Worm (Caenorhabditis elegans) whole organism, L2 larva: ENCODE measurements around the gene ZK154.5.

ENCODE experiments used
- C34F6.9 ChIP-seq: fragments of 150-350 bp; optimal IDR thresholded peaks from 2 replicates; lab custom pipeline; 2014; ENCODE audit warnings: missing biosample characterization, missing genetic modification characterization
- F13H6.1 ChIP-seq: sonication (generic microtip); optimal IDR thresholded peaks from 2 replicates; lab custom pipeline; 2016; ENCODE audit warnings: missing genetic modification characterization, missing compliant biosample characterization
- R02D3.7 ChIP-seq: fragments of 150-350 bp; optimal IDR thresholded peaks from 2 replicates; lab custom pipeline; 2014; ENCODE audit warnings: missing biosample characterization, missing genetic modification characterization
- Y55F3AM.14 ChIP-seq: fragments of 200-800 bp; sonication (Bioruptor generic); optimal IDR thresholded peaks from 2 replicates; lab custom pipeline; 2018; ENCODE audit warnings: mild to moderate bottlenecking, missing genetic modification characterization, missing compliant biosample characterization
- ZK546.5 ChIP-seq: sonication (generic microtip); optimal IDR thresholded peaks from 2 replicates; lab custom pipeline; 2017; ENCODE audit warnings: missing biosample characterization, missing genetic modification characterization
- alr-1 ChIP-seq: fragments of 150-350 bp; optimal IDR thresholded peaks from 2 replicates; lab custom pipeline; 2014; ENCODE audit warnings: missing biosample characterization, missing genetic modification characterization
- aly-2 ChIP-seq: fragments of 150-350 bp; optimal IDR thresholded peaks from 2 replicates; lab custom pipeline; 2014; ENCODE audit warnings: missing biosample characterization, missing genetic modification characterization
- blmp-1 ChIP-seq: sonication (generic microtip); optimal IDR thresholded peaks from 2 replicates; lab custom pipeline; 2017; ENCODE audit warnings: missing genetic modification characterization, mild to moderate bottlenecking, missing compliant biosample characterization, antibody characterized with exemption, moderate library complexity; ENCODE audit not compliant: insufficient read depth
- ceh-82 ChIP-seq: fragments of 150-350 bp; optimal IDR thresholded peaks from 2 replicates; lab custom pipeline; 2014; ENCODE audit warnings: missing biosample characterization, missing genetic modification characterization
- crh-2 ChIP-seq: sonication (generic microtip); optimal IDR thresholded peaks from 2 replicates; lab custom pipeline; 2017; ENCODE audit warnings: missing biosample characterization, missing genetic modification characterization
- dmd-4 ChIP-seq: sonication (generic microtip); optimal IDR thresholded peaks from 2 replicates; lab custom pipeline; 2017; ENCODE audit warnings: missing biosample characterization, missing genetic modification characterization
- egl-27 ChIP-seq: sonication (generic microtip); optimal IDR thresholded peaks from 3 replicates; lab custom pipeline; 2017; ENCODE audit warnings: missing biosample characterization, missing genetic modification reagents, missing genetic modification characterization
- elt-3 ChIP-seq: sonication (generic microtip); optimal IDR thresholded peaks from 2 replicates; lab custom pipeline; 2017; ENCODE audit warnings: missing biosample characterization, missing genetic modification characterization
- fos-1 ChIP-seq: fragments of 150-350 bp; optimal IDR thresholded peaks from 2 replicates; lab custom pipeline; 2014; ENCODE audit warnings: missing biosample characterization, missing genetic modification characterization
- lin-13 ChIP-seq: fragments of 150-350 bp; optimal IDR thresholded peaks from 2 replicates; lab custom pipeline; 2014; ENCODE audit warnings: missing biosample characterization, missing genetic modification reagents, missing genetic modification characterization
- lin-39 ChIP-seq: fragments of 150-350 bp; optimal IDR thresholded peaks from 2 replicates; lab custom pipeline; 2014; ENCODE audit warnings: missing biosample characterization, missing genetic modification reagents, missing genetic modification characterization
- mab-5 ChIP-seq: fragments of 150-350 bp; optimal IDR thresholded peaks from 2 replicates; lab custom pipeline; 2014; ENCODE audit warnings: missing biosample characterization, missing genetic modification characterization
- mbf-1 ChIP-seq: sonication (generic microtip); optimal IDR thresholded peaks from 2 replicates; lab custom pipeline; 2017; ENCODE audit warnings: missing biosample characterization, missing genetic modification characterization
- mdl-1 ChIP-seq, 2 experiments: fragments of 150-350 bp in 1 of 2; sonication (generic microtip) in 1 of 2; optimal IDR thresholded peaks; 2 replicates each; lab custom pipeline; 2017; ENCODE audit warnings: missing biosample characterization in 2 of 2, missing genetic modification characterization in 2 of 2
- nhr-10 ChIP-seq: sonication (generic microtip); optimal IDR thresholded peaks from 2 replicates; lab custom pipeline; 2017; ENCODE audit warnings: missing biosample characterization, missing genetic modification characterization
- nhr-12 ChIP-seq: fragments of 150-350 bp; optimal IDR thresholded peaks from 2 replicates; lab custom pipeline; 2014; ENCODE audit warnings: missing biosample characterization, missing genetic modification characterization
- nhr-21 ChIP-seq: fragments of 150-350 bp; optimal IDR thresholded peaks from 2 replicates; lab custom pipeline; 2014; ENCODE audit warnings: missing biosample characterization, missing genetic modification characterization
- nhr-23 ChIP-seq: fragments of 150-350 bp; optimal IDR thresholded peaks from 2 replicates; lab custom pipeline; 2014; ENCODE audit warnings: missing biosample characterization, missing genetic modification reagents, missing genetic modification characterization
- nhr-25 ChIP-seq: fragments of 150-350 bp; sonication (generic microtip); optimal IDR thresholded peaks from 3 replicates; lab custom pipeline; 2014; ENCODE audit warnings: missing biosample characterization, missing genetic modification characterization
- skn-1 ChIP-seq: sonication (generic microtip); optimal IDR thresholded peaks from 2 replicates; lab custom pipeline; 2017; ENCODE audit warnings: missing biosample characterization, missing genetic modification characterization
- sma-3 ChIP-seq: sonication (generic microtip); optimal IDR thresholded peaks from 2 replicates; lab custom pipeline; 2016; ENCODE audit warnings: missing genetic modification reagents, missing genetic modification characterization, missing compliant biosample characterization
- sma-9 ChIP-seq, 2 experiments: fragments of 150-350 bp in 1 of 2; sonication (generic microtip) in 1 of 2; optimal IDR thresholded peaks; 2 replicates each; lab custom pipeline; 2014 to 2016; ENCODE audit warnings: missing genetic modification characterization in 2 of 2, mild to moderate bottlenecking in 1 of 2, missing biosample characterization in 1 of 2, missing compliant biosample characterization in 1 of 2, missing genetic modification reagents in 1 of 2, moderate library complexity in 1 of 2
- snpc-4 ChIP-seq: fragments of 150-350 bp; optimal IDR thresholded peaks from 2 replicates; lab custom pipeline; 2014; ENCODE audit warnings: missing biosample characterization, missing genetic modification characterization
- unc-39 ChIP-seq: fragments of 150-350 bp; optimal IDR thresholded peaks from 2 replicates; lab custom pipeline; 2014; ENCODE audit warnings: missing biosample characterization, missing genetic modification characterization
- unc-55 ChIP-seq: fragments of 150-350 bp; sonication (generic microtip); optimal IDR thresholded peaks from 3 replicates; lab custom pipeline; 2014; ENCODE audit warnings: missing biosample characterization, missing genetic modification reagents, missing genetic modification characterization
- zag-1 ChIP-seq: fragments of 150-350 bp; optimal IDR thresholded peaks from 2 replicates; lab custom pipeline; 2014; ENCODE audit warnings: missing biosample characterization, missing genetic modification characterization
- ztf-1 ChIP-seq: fragments of 200-800 bp; sonication (Bioruptor generic); conservative IDR thresholded peaks from 2 replicates; pipeline ENCODE4 v1.3.6; 2022; ENCODE audit warnings: missing genetic modification characterization, missing compliant biosample characterization
- ztf-4 ChIP-seq: fragments of 150-350 bp; optimal IDR thresholded peaks from 2 replicates; lab custom pipeline; 2014; ENCODE audit warnings: missing biosample characterization, missing genetic modification characterization

The ZK154.5 gene

DNA sequence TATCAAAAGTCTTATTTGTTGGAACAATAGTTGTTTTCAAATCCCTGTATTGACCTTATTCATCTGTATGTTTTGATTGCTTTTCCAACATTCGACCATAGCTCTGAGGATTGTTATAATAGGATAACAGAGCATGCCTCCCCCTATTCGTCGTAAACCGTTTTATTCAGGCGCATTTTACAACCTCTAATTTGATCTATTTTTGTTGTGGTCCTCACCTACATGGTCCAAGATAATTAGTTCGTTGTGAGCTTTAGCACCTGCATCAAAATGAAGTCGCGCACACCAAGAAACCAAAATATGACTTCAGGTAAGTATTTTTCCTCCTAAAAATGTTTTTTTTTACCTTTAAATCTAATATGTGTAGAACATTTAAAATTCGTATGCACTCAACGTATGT, 35.0 kb downstream of the ZK154.5 start, which contains the start of gene deg-1:
deg-1 (plus strand) TSS at position 301 of the 400 bp plus-strand sequence.
- TF ChIP-seq ztf-4 (tag; lab: Kevin White, UChicago): no peak
- TF ChIP-seq nhr-23: no peak
- TF ChIP-seq crh-2: no peak
- no peak for TF ChIP-seq mab-5 (tag; lab: Kevin White, UChicago)
- TF ChIP-seq sma-3 (GFP tag; lab: Kevin White, UChicago): no peak
- TF ChIP-seq ceh-82: no peak

ce11 chrX:7750084-7750483, 37.7 kb downstream of the ZK154.5 start:
- TF ChIP-seq elt-3 (no peak), F13H6.1 (tag; lab: Kevin White, UChicago) (no peak), sma-9 (GFP tag; optimal IDR thresholded peaks at IDR 0.05; lab: Kevin White, UChicago) (no peak), sma-9 (tag; optimal IDR thresholded peaks at IDR 0.05; lab: Kevin White, UChicago) (no peak), nhr-21 (tag; lab: Kevin White, UChicago) (no peak), mbf-1 (tag; lab: Kevin White, UChicago) (no peak), dmd-4 (no peak), aly-2 (tag; lab: Kevin White, UChicago) (no peak), ZK546.5 (tag; lab: Kevin White, UChicago) (no peak), nhr-10 (no peak), mab-5 (tag; lab: Kevin White, UChicago) (no peak), alr-1 (tag; lab: Kevin White, UChicago) (no peak), C34F6.9 (tag; lab: Kevin White, UChicago) (no peak), unc-39 (tag; lab: Kevin White, UChicago) (no peak), nhr-23 (no peak)

ce11 chrX:7745386-7745785, 42.3 kb downstream of the ZK154.5 start:
- TF ChIP-seq unc-55 (GFP tag; lab: Kevin White, UChicago) (no peak), zag-1 (tag; lab: Kevin White, UChicago) (no peak), mdl-1 (tag; optimal IDR thresholded peaks at IDR 0.05; lab: Kevin White, UChicago) (no peak), nhr-25 (tag; lab: Kevin White, UChicago) (no peak), snpc-4 (tag; lab: Kevin White, UChicago) (no peak), R02D3.7 (tag; lab: Kevin White, UChicago) (no peak), Y55F3AM.14 (GFP tag; lab: Kevin White, UChicago) (no peak), aly-2 (tag; lab: Kevin White, UChicago) (no peak), alr-1 (tag; lab: Kevin White, UChicago) (no peak), unc-39 (tag; lab: Kevin White, UChicago) (no peak), sma-3 (GFP tag; lab: Kevin White, UChicago) (no peak), mab-5 (tag; lab: Kevin White, UChicago) (no peak), lin-39 (tag; lab: Kevin White, UChicago) (no peak), lin-13 (GFP tag; lab: Kevin White, UChicago) (no peak), ztf-1 (no peak)
- TF ChIP-seq, all 48 proteins: peak for 0

ce11 chrX:7743939-7744338, 43.8 kb downstream of the ZK154.5 start, which contains the start of gene ref-2:
TSS of gene ref-2 (plus strand) at chrX:7744239.
- TF ChIP-seq nhr-12 (tag; lab: Kevin White, UChicago): no peak
- no peak for TF ChIP-seq unc-39 (tag; lab: Kevin White, UChicago)
- no peak for TF ChIP-seq blmp-1 (tag; lab: Kevin White, UChicago)
- TF ChIP-seq mab-5 (tag; lab: Kevin White, UChicago): no peak
- no peak for TF ChIP-seq snpc-4 (tag; lab: Kevin White, UChicago)
- no peak for TF ChIP-seq dmd-4
- TF ChIP-seq skn-1 (tag; lab: Kevin White, UChicago): no peak
- TF ChIP-seq lin-39 (tag; lab: Kevin White, UChicago): no peak
- no peak for TF ChIP-seq nhr-23
- TF ChIP-seq fos-1 (tag; lab: Kevin White, UChicago): no peak
- no peak for TF ChIP-seq zag-1 (tag; lab: Kevin White, UChicago)
- TF ChIP-seq C34F6.9 (tag; lab: Kevin White, UChicago): no peak
- TF ChIP-seq ztf-4 (tag; lab: Kevin White, UChicago): no peak
- TF ChIP-seq egl-27 (tag; lab: Kevin White, UChicago): no peak

ce11 chrX:7739353-7739752, 48.4 kb downstream of the ZK154.5 start, which contains the start of gene K09F5.1:
TSS of gene K09F5.1 (plus strand) at chrX:7739653.
- TF ChIP-seq elt-3: no peak
- TF ChIP-seq dmd-4: no peak
